Worm (Caenorhabditis elegans): Measurements from ENCODE around the gene srg-3.

The srg-3 gene

ce11 chrIII:6315515-6315914 is 45.3 kb upstream of the srg-3 start:
- peak in 1 of 2 experiments; percentile 98 for TF ChIP-seq unc-62 (GFP tag; optimal IDR thresholded peaks at IDR 0.05 in 1 of 2)
- no peak for TF ChIP-seq unc-62 (tag; optimal IDR thresholded peaks at IDR 0.05)
- TF ChIP-seq zip-2 (tag; optimal IDR thresholded peaks at IDR 0.05), result no peak

DNA sequence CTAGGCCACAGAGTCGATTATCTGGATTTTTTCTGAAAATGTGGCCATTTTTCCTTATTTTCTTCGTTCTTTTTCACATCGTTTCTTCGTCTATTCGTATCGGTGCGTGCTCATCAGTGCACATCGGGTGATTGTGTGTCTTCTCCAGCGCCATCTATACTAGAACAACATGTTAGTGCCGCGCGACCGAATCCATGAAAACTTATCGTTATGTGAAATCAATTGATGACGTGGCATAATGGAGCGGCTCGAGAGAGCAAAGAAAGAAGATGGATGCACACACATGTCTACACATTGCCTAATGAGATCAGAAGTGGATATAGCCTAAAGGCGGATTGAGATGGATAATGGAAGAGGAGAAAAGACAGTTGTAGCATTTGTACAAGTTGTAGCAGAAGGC is 42.1 kb upstream of the srg-3 start:
- no peak for TF ChIP-seq nhr-11 (tag; optimal IDR thresholded peaks at IDR 0.05)
- TF ChIP-seq unc-62 (GFP tag; optimal IDR thresholded peaks at IDR 0.05 in 1 of 2), result peak in 1 of 2 experiments; percentile 74
- no peak for TF ChIP-seq unc-62 (tag; optimal IDR thresholded peaks at IDR 0.05)
- peak; percentile 56 for TF ChIP-seq aha-1 (tag)
- no peak for TF ChIP-seq F10B5.3 (tag; optimal IDR thresholded peaks at IDR 0.05)
- no peak for TF ChIP-seq lin-38 (GFP tag; IDR thresholded peaks at IDR 0.05)
- TF ChIP-seq ceh-44 (GFP tag; IDR thresholded peaks at IDR 0.05), result no peak
- TF ChIP-seq ceh-32 (tag; optimal IDR thresholded peaks at IDR 0.05; ENCODE audit: poor library complexity), result no peak

DNA sequence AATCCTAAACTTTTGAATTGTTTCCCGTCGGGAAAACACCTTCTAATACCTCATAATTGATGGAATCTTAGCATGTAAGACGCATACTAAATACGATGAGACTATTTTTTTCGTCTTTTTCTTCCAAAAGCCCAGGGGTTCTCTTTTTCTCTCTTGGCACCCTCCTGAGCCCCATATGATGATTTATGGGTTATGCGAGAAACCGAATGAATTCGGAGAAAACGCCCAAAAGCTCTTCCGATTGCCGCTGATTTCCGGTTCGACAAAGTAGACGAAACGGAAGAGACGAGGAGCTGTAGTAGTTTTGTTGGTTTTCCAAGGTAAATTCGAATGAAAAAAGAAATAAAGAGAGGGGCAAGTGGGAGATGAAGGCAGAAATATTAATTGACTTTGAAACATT is 41.3 kb upstream of the srg-3 start:
- no peak for TF ChIP-seq F49E8.2 (tag; optimal IDR thresholded peaks at IDR 0.05; ENCODE audit: borderline replicate concordance)
- TF ChIP-seq nhr-102 (tag; optimal IDR thresholded peaks at IDR 0.05), result no peak
- TF ChIP-seq mep-1 (tag; optimal IDR thresholded peaks at IDR 0.05), result no peak
- no peak for TF ChIP-seq daf-8 (GFP tag; IDR thresholded peaks at IDR 0.05)
- no peak for TF ChIP-seq ces-1 (GFP tag; optimal IDR thresholded peaks at IDR 0.05)
- TF ChIP-seq set-16 (GFP tag; IDR thresholded peaks at IDR 0.05), result no peak
- TF ChIP-seq nhr-28 (tag; optimal IDR thresholded peaks at IDR 0.05), result no peak

DNA sequence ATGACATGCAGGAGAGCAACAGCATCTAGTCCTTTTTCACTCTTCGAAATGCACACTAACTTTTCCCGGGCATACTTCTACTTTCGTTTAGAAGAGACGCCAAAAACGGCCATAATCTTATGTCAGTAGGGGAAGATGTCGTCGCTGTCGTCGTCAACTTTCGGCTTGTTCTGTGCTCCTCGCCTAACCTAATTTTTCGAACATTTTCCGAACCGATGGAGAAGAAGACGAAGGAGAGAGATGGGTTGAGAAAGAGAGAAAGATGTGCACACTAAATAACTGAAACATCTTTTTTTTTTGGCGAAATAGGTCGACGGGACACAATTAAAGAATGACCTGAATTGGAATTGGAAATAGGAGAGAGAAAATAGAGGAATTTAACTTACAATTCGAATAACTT is 40.2 kb upstream of the srg-3 start:
- TF ChIP-seq ces-1 (GFP tag; optimal IDR thresholded peaks at IDR 0.05) (peak; percentile 61), lsy-2 (tag; optimal IDR thresholded peaks at IDR 0.05) (no peak), zip-2 (tag; optimal IDR thresholded peaks at IDR 0.05) (no peak), lin-38 (GFP tag; IDR thresholded peaks at IDR 0.05) (no peak), ceh-62 (tag; optimal IDR thresholded peaks at IDR 0.05) (no peak), fkh-10 (GFP tag; optimal IDR thresholded peaks at IDR 0.05) (peak; percentile 39)

DNA sequence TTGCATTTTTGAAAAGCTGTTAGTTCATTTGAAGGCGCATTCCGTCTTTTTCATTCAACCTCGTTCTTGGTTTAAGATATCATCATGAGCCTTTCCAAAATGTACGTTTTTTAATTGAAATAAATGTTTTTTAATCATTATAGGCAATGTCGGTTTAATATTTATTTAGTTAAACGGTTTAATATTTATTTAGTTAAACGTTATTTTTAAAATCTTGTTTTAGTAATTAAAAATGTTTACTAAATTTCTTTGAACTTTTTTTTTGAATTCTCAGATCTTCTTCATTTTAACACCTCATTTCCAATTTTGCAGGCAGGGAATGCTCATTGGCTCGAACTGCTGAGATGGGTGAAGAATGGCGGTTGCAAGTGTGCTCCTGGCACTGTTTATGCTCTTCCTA is 38.9 kb upstream of the srg-3 start, which contains the start of gene gar-2:
gar-2 (plus strand) TSS at position 301 of the 400 bp plus-strand sequence.
- TF ChIP-seq dmd-8 (GFP tag; IDR thresholded peaks at IDR 0.05) (no peak), spr-1 (tag; optimal IDR thresholded peaks at IDR 0.05) (no peak), F10B5.3 (tag; optimal IDR thresholded peaks at IDR 0.05) (no peak), lin-1 (GFP tag; IDR thresholded peaks at IDR 0.05) (no peak), unc-39 (tag; optimal IDR thresholded peaks at IDR 0.05) (no peak), snpc-4 (tag; optimal IDR thresholded peaks at IDR 0.05) (no peak), Y75B8A.6 (GFP tag; IDR thresholded peaks at IDR 0.05) (no peak), dmd-6 (GFP tag; IDR thresholded peaks at IDR 0.05) (no peak), fkh-10 (GFP tag; optimal IDR thresholded peaks at IDR 0.05) (no peak)

ce11 chrIII:6307832-6308231 is 37.7 kb upstream of the srg-3 start:
- 0 out of 2 replicates have a peak, but pooled peaks have one; percentile 27 for TF ChIP-seq ctbp-1 (GFP tag; IDR thresholded peaks at IDR 0.05)
- TF ChIP-seq fkh-10 (GFP tag; optimal IDR thresholded peaks at IDR 0.05), result peak; percentile 32
- TF ChIP-seq aha-1 (tag), result no peak
- no peak for TF ChIP-seq vab-7 (GFP tag; IDR thresholded peaks at IDR 0.05)
- no peak for TF ChIP-seq mes-2 (tag; optimal IDR thresholded peaks at IDR 0.05; ENCODE audit: poor library complexity, severe bottlenecking)
- no peak for TF ChIP-seq arid-1 (GFP tag; conservative IDR thresholded peaks at IDR 0.05)
- TF ChIP-seq fos-1 (tag; optimal IDR thresholded peaks at IDR 0.05), result no peak
- no peak for TF ChIP-seq mdt-29 (GFP tag; IDR thresholded peaks at IDR 0.05)
- TF ChIP-seq nhr-237 (tag; optimal IDR thresholded peaks at IDR 0.05), result no peak
- TF ChIP-seq spr-1 (tag; optimal IDR thresholded peaks at IDR 0.05), result no peak
- TF ChIP-seq nhr-77 (tag; optimal IDR thresholded peaks at IDR 0.05), result no peak
- no peak for TF ChIP-seq nhr-76 (tag; optimal IDR thresholded peaks at IDR 0.05)

All from whole organism, L4 larva.